Fruit fly (Drosophila melanogaster): ENCODE data around the gene Tgi.

Gene Tgi

DNA sequence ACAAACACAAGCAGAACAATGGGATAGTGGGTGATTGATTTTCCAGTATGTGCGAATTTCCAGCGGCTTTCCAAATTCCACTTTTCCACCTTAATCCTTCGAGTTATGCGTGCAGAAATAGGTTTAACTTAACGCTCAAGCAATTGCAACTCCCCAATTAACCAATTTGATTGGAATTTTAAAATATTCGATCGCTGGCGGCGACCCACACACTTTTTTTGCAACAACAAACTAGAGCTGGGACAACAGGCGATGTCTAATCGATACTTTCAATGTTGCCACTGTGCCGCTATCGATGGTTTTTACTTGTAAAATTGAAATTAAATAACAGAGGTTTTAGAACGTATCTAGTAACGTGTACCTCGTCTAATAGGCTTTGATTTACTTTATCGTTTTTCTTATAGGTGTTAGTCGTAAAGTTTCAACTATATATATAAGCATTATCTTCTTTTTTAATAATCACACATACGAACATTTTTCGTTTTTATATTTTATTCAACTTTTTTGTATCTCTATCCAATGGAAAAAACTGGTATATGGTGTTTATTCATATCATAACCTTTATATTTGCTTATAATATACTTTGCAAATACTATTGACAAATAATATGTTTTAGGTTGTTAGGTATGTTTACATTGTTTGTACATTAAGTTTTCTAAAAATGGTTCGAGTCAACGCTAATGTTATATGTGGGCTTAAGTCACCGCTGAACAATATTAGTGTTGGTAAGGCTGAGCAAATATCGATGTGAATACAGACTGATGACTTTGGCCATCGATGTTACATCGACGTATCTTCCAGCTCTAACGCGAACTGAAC is at the start of gene Tgi, which contains the start of gene Abp1:
TSS of gene Tgi (plus strand) at position 757 of the 819 bp plus-strand sequence.
TSS of gene Abp1 (minus strand) at position 240 of the 819 bp plus-strand sequence.
- TF ChIP-seq Bgb (GFP tag; IDR thresholded peaks at IDR 0.05; ENCODE audit: partially characterized antibody), result peak; percentile 93
- TF ChIP-seq HmgZ (tag; optimal IDR thresholded peaks at IDR 0.05), result peak; percentile 78
- TF ChIP-seq CG42726 (GFP tag; IDR thresholded peaks at IDR 0.05; ENCODE audit: partially characterized antibody), result peak; percentile 93
- TF ChIP-seq CG3847 (GFP tag; IDR thresholded peaks at IDR 0.05), result peak; percentile 67
- peak; percentile 70 for TF ChIP-seq CTCF (GFP tag; optimal IDR thresholded peaks at IDR 0.05)
- peak; percentile 60 for TF ChIP-seq CG12391 (tag; optimal IDR thresholded peaks at IDR 0.05)
- peak; percentile 61 for TF ChIP-seq HLH4C (GFP tag; IDR thresholded peaks at IDR 0.05; ENCODE audit: partially characterized antibody)
- TF ChIP-seq CG7839 (tag; optimal IDR thresholded peaks at IDR 0.05), result peak; percentile 44
- TF ChIP-seq CG4360 (GFP tag; IDR thresholded peaks at IDR 0.05), result peak; percentile 75
- TF ChIP-seq inv (GFP tag; IDR thresholded peaks at IDR 0.05; ENCODE audit: partially characterized antibody), result peak; percentile 69
- TF ChIP-seq CG7928 (GFP tag; optimal IDR thresholded peaks at IDR 0.05), result no peak
- no peak for TF ChIP-seq gcm (GFP tag; optimal IDR thresholded peaks at IDR 0.05)
- no peak for TF ChIP-seq bowl (GFP tag; IDR thresholded peaks at IDR 0.05)
- TF ChIP-seq Bteb2 (GFP tag; optimal IDR thresholded peaks at IDR 0.05), result peak; percentile 39
- TF ChIP-seq CG11247 (GFP tag; IDR thresholded peaks at IDR 0.05), result peak; percentile 17; the same call in 1 of the 2 replicates
- TF ChIP-seq ewg (GFP tag; optimal IDR thresholded peaks at IDR 0.05), result no peak
- TF ChIP-seq CG11085 (GFP tag; IDR thresholded peaks at IDR 0.05), result no peak
- TF ChIP-seq ranshi (GFP tag; IDR thresholded peaks at IDR 0.05), result 0 out of 2 replicates have a peak, but pooled peaks have one; percentile 20
- peak; percentile 54 for TF ChIP-seq Dp (GFP tag; optimal IDR thresholded peaks at IDR 0.05)
- TF ChIP-seq CG4617 (GFP tag; optimal IDR thresholded peaks at IDR 0.05; ENCODE audit: borderline replicate concordance), result peak; percentile 80
- TF ChIP-seq tna (GFP tag; IDR thresholded peaks at IDR 0.05; ENCODE audit: partially characterized antibody), result peak; percentile 69
- TF ChIP-seq knrl (GFP tag; IDR thresholded peaks at IDR 0.05; ENCODE audit: partially characterized antibody), result peak; percentile 79
- no peak for TF ChIP-seq D19B (GFP tag; optimal IDR thresholded peaks at IDR 0.05)
- no peak for TF ChIP-seq NK7.1 (GFP tag; optimal IDR thresholded peaks at IDR 0.05)
- peak; percentile 66 for TF ChIP-seq vnd (GFP tag; IDR thresholded peaks at IDR 0.05; ENCODE audit: partially characterized antibody)
- TF ChIP-seq sug (tag; optimal IDR thresholded peaks at IDR 0.05), result peak; percentile 21
- no peak for TF ChIP-seq CG7987 (GFP tag; optimal IDR thresholded peaks at IDR 0.05)
- peak; percentile 0 for TF ChIP-seq CG13424 (tag; optimal IDR thresholded peaks at IDR 0.05)
- TF ChIP-seq psq (GFP tag; optimal IDR thresholded peaks at IDR 0.05), result no peak
- TF ChIP-seq da (GFP tag; optimal IDR thresholded peaks at IDR 0.05), result no peak
- TF ChIP-seq Sry-δ (GFP tag; optimal IDR thresholded peaks at IDR 0.05), result peak; percentile 93
- TF ChIP-seq mam (GFP tag; optimal IDR thresholded peaks at IDR 0.05), result peak; percentile 72
- TF ChIP-seq aop (GFP tag; IDR thresholded peaks at IDR 0.05), result 0 out of 2 replicates have a peak, but pooled peaks have one; percentile 14
- no peak for TF ChIP-seq h (optimal IDR thresholded peaks at IDR 0.05)
- TF ChIP-seq Pdp1 (GFP tag; optimal IDR thresholded peaks at IDR 0.05), result peak in 1 of 2 experiments; percentile 61
- no peak for TF ChIP-seq pb (GFP tag; optimal IDR thresholded peaks at IDR 0.05)
- peak; percentile 14 for TF ChIP-seq lbe (GFP tag; optimal IDR thresholded peaks at IDR 0.05)
- peak; percentile 33 for TF ChIP-seq ind (GFP tag; optimal IDR thresholded peaks at IDR 0.05)
- TF ChIP-seq mld (GFP tag; IDR thresholded peaks at IDR 0.05; ENCODE audit: partially characterized antibody), result peak; percentile 63; the same call in 2 of the 3 replicates
- peak; percentile 52 for TF ChIP-seq zfh2 (GFP tag; optimal IDR thresholded peaks at IDR 0.05)
- peak; percentile 24 for TF ChIP-seq CG11504 (tag; optimal IDR thresholded peaks at IDR 0.05)
- TF ChIP-seq slbo (GFP tag; IDR thresholded peaks at IDR 0.05), result peak; percentile 72
- TF ChIP-seq CG8944 (GFP tag; optimal IDR thresholded peaks at IDR 0.05), result peak; percentile 8
- no peak for TF ChIP-seq MTF-1 (GFP tag; optimal IDR thresholded peaks at IDR 0.05; ENCODE audit: borderline replicate concordance)
- peak; percentile 46 for TF ChIP-seq CrebB (tag; optimal IDR thresholded peaks at IDR 0.05)
- TF ChIP-seq Hsf (GFP tag; optimal IDR thresholded peaks at IDR 0.05), result peak; percentile 35
- TF ChIP-seq CG9215 (GFP tag; IDR thresholded peaks at IDR 0.05), result peak; percentile 51; the same call in 1 of the 2 replicates
- no peak for TF ChIP-seq HLHmδ (GFP tag; optimal IDR thresholded peaks at IDR 0.05)
